Fruit fly (Drosophila melanogaster): Measurements from ENCODE around the gene CG31041.
A peak's percentile ranks its signal among the peaks of the same experiment; 100 is the strongest.

CG31041 gene

DNA sequence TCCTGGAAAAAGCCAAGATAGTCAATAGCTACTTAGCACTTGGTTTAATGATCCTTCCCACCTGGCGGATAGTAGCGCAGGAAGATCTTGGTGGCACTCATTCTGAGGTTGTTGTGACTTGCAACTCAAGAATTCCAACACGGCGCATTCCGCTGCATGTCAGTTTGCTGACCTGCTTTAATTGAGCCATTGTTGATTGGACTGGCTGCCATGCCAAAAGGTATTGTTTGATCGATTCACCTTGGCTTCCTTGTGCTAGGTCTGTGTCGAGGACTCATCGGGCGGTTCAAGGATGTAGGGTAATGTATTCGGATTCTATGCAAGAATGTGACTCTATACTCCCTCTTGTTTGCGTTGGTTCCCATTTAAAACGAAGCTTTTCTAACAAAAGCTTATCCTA lies 10.1 kb upstream of the CG31041 start, which contains the start of gene CG7568:
CG7568 (minus strand) TSS at position 101 of the 400 bp plus-strand sequence.
- TF ChIP-seq lola (GFP tag; optimal IDR thresholded peaks at IDR 0.05) (no peak), CrebA (GFP tag; optimal IDR thresholded peaks at IDR 0.05; ENCODE audit: borderline replicate concordance) (no peak), dsf (GFP tag; optimal IDR thresholded peaks at IDR 0.05; ENCODE audit: borderline replicate concordance) (no peak), br (GFP tag; optimal IDR thresholded peaks at IDR 0.05) (no peak), Abd-B (GFP tag; optimal IDR thresholded peaks at IDR 0.05) (no peak), fru (GFP tag; optimal IDR thresholded peaks at IDR 0.05) (no peak), N (GFP tag; optimal IDR thresholded peaks at IDR 0.05) (no peak), usp (GFP tag; optimal IDR thresholded peaks at IDR 0.05) (no peak), woc (GFP tag; optimal IDR thresholded peaks at IDR 0.05) (no peak), sv (GFP tag; optimal IDR thresholded peaks at IDR 0.05) (no peak), rgr (GFP tag; optimal IDR thresholded peaks at IDR 0.05) (no peak), ey (GFP tag; optimal IDR thresholded peaks at IDR 0.05) (no peak), Myc (optimal IDR thresholded peaks at IDR 0.05) (no peak), sage (GFP tag; optimal IDR thresholded peaks at IDR 0.05) (no peak), h (GFP tag; optimal IDR thresholded peaks at IDR 0.05) (no peak), Rel (GFP tag; optimal IDR thresholded peaks at IDR 0.05) (no peak), Rel (tag; optimal IDR thresholded peaks at IDR 0.05) (no peak), psq (GFP tag; optimal IDR thresholded peaks at IDR 0.05) (no peak), dl (GFP tag; optimal IDR thresholded peaks at IDR 0.05; ENCODE audit: insufficient read depth in 1 of 2, partially characterized antibody in 2 of 2) (no peak), Hr83 (GFP tag; optimal IDR thresholded peaks at IDR 0.05; ENCODE audit: poor library complexity, severe bottlenecking) (no peak)

DNA sequence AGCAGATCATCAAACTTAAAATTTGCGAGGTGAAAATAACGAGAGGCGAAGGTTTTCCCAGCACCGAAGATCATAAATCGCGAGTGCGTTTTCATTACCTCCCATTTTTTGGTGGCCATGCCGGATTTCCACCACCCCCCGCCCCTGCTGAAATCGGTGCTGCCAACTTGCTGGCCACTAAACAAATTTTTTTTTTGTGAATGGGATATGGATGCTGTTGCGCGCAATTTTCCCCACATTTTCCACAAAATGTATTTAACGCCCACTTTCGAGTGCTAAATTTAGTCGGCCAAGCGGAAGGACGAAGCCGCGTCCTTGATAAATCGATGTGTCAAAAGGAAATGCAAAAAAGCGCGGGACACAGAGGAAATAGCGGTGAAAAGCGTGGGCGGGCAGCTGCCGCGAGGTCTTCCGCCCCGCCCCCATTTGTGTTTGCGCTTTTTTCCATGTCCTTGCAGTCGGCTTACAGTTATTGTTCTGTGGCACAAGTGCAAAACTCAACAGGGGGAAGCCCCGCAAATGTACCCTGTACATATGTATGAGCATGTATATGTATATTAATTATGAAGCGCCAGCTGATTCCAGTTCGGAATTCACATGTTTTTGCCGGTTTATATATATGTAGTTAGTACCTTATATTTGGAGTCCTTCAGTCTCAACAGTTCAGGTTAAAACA lies 1.6 kb upstream of the CG31041 start:
- TF ChIP-seq Rel (GFP tag; optimal IDR thresholded peaks at IDR 0.05) (no peak), Rel (tag; optimal IDR thresholded peaks at IDR 0.05) (peak; percentile 91), Sp1 (GFP tag; optimal IDR thresholded peaks at IDR 0.05) (no peak)

dm6 chr3R:29591481-29592138 lies 904 bp upstream of the CG31041 start, which contains the start of gene alph:
TSS of gene alph (plus strand) at chr3R:29591831.
- peak; percentile 31 for TF ChIP-seq sv (GFP tag; optimal IDR thresholded peaks at IDR 0.05)
- TF ChIP-seq rgr (GFP tag; optimal IDR thresholded peaks at IDR 0.05): peak; percentile 44
- no peak for TF ChIP-seq dl (GFP tag; optimal IDR thresholded peaks at IDR 0.05; ENCODE audit: insufficient read depth in 1 of 2, partially characterized antibody in 2 of 2)
- TF ChIP-seq fru (GFP tag; optimal IDR thresholded peaks at IDR 0.05): peak; percentile 37
- peak; percentile 42 for TF ChIP-seq Myc (optimal IDR thresholded peaks at IDR 0.05)
- TF ChIP-seq foxo (GFP tag; optimal IDR thresholded peaks at IDR 0.05): peak in 1 of 2 experiments; percentile 32
- TF ChIP-seq usp (GFP tag; optimal IDR thresholded peaks at IDR 0.05): no peak
- peak; percentile 22 for TF ChIP-seq sage (GFP tag; optimal IDR thresholded peaks at IDR 0.05)
- TF ChIP-seq jim (GFP tag; optimal IDR thresholded peaks at IDR 0.05): no peak
- peak; percentile 17 for TF ChIP-seq h (GFP tag; optimal IDR thresholded peaks at IDR 0.05)
- no peak for TF ChIP-seq OdsH (GFP tag; optimal IDR thresholded peaks at IDR 0.05)
- TF ChIP-seq CrebA (GFP tag; optimal IDR thresholded peaks at IDR 0.05; ENCODE audit: borderline replicate concordance): no peak
- peak; percentile 28 for TF ChIP-seq br (GFP tag; optimal IDR thresholded peaks at IDR 0.05)
- peak; percentile 47 for TF ChIP-seq Hnf4 (GFP tag; optimal IDR thresholded peaks at IDR 0.05)
- TF ChIP-seq tai (GFP tag; optimal IDR thresholded peaks at IDR 0.05): peak; percentile 45
- TF ChIP-seq Abd-B (GFP tag; optimal IDR thresholded peaks at IDR 0.05): no peak
- peak; percentile 45 for TF ChIP-seq brk (GFP tag; optimal IDR thresholded peaks at IDR 0.05)
- TF ChIP-seq CG32264 (GFP tag; optimal IDR thresholded peaks at IDR 0.05): no peak
- no peak for TF ChIP-seq dsf (GFP tag; optimal IDR thresholded peaks at IDR 0.05; ENCODE audit: borderline replicate concordance)

dm6 chr3R:29589662-29590061 lies 1.0 kb downstream of the CG31041 start, which contains the start of gene CG11470:
TSS of gene CG11470 (minus strand) at chr3R:29589762.
- TF ChIP-seq h (GFP tag; optimal IDR thresholded peaks at IDR 0.05) (no peak), CG32264 (GFP tag; optimal IDR thresholded peaks at IDR 0.05) (no peak), CG9705 (GFP tag; optimal IDR thresholded peaks at IDR 0.05) (no peak), dmrt93B (GFP tag; optimal IDR thresholded peaks at IDR 0.05) (no peak), sv (GFP tag; optimal IDR thresholded peaks at IDR 0.05) (no peak), lola (GFP tag; optimal IDR thresholded peaks at IDR 0.05) (no peak), Dif (GFP tag; optimal IDR thresholded peaks at IDR 0.05; ENCODE audit: partially characterized antibody) (no peak), OdsH (GFP tag; optimal IDR thresholded peaks at IDR 0.05) (no peak), Mio (GFP tag; optimal IDR thresholded peaks at IDR 0.05) (no peak), Dfd (GFP tag; optimal IDR thresholded peaks at IDR 0.05) (no peak), Abd-B (GFP tag; optimal IDR thresholded peaks at IDR 0.05) (no peak), foxo (GFP tag; optimal IDR thresholded peaks at IDR 0.05) (no peak), woc (GFP tag; optimal IDR thresholded peaks at IDR 0.05) (no peak), ey (GFP tag; optimal IDR thresholded peaks at IDR 0.05) (no peak), tai (GFP tag; optimal IDR thresholded peaks at IDR 0.05) (no peak), Rel (GFP tag; optimal IDR thresholded peaks at IDR 0.05) (no peak), Rel (tag; optimal IDR thresholded peaks at IDR 0.05) (no peak), usp (GFP tag; optimal IDR thresholded peaks at IDR 0.05) (no peak)

Measured in whole organism, wandering third instar larva.